Worm (Caenorhabditis elegans) whole organism, late embryonic: ENCODE measurements around the gene K12H4.3.
A peak's percentile ranks its signal among the peaks of the same experiment; 100 is the strongest.

Experiments used
- C38D4.7 ChIP-seq: fragments of 200-800 bp; sonication (Bioruptor generic); optimal IDR thresholded peaks from 2 replicates; lab custom pipeline; 2018; ENCODE audit warnings: mild to moderate bottlenecking, missing genetic modification characterization, moderate library complexity, missing compliant biosample characterization
- F13H6.1 ChIP-seq: sonication (generic microtip); optimal IDR thresholded peaks from 2 replicates; lab custom pipeline; 2016; ENCODE audit warnings: missing genetic modification characterization, missing compliant biosample characterization
- K09A11.1 ChIP-seq: sonication (generic microtip); optimal IDR thresholded peaks from 2 replicates; lab custom pipeline; 2017; ENCODE audit warnings: antibody characterized with exemption, mild to moderate bottlenecking, missing genetic modification characterization, missing compliant biosample characterization; ENCODE audit not compliant: insufficient read depth
- T23F11.4 ChIP-seq: fragments of 200-800 bp; sonication (Bioruptor generic); optimal IDR thresholded peaks from 2 replicates; lab custom pipeline; 2018; ENCODE audit warnings: mild to moderate bottlenecking, missing genetic modification characterization, missing compliant biosample characterization
- ahr-1 ChIP-seq: sonication (generic microtip); optimal IDR thresholded peaks from 2 replicates; lab custom pipeline; 2016; ENCODE audit warnings: missing genetic modification characterization, missing compliant biosample characterization
- ceh-14 ChIP-seq: sonication (generic microtip); optimal IDR thresholded peaks from 2 replicates; lab custom pipeline; 2016; ENCODE audit warnings: missing genotype, missing genetic modification characterization, missing compliant biosample characterization
- ceh-24 ChIP-seq: sonication (generic microtip); optimal IDR thresholded peaks from 2 replicates; lab custom pipeline; 2016; ENCODE audit warnings: mild to moderate bottlenecking, missing genetic modification characterization, missing compliant biosample characterization
- ceh-34 ChIP-seq: sonication (generic microtip); optimal IDR thresholded peaks from 2 replicates; lab custom pipeline; 2016; ENCODE audit warnings: mild to moderate bottlenecking, missing genetic modification characterization, missing compliant biosample characterization
- ceh-45 ChIP-seq: fragments of 200-800 bp; sonication (Bioruptor generic); IDR thresholded peaks from 2 replicates; pipeline ENCODE4 v1.3.6; 2022; ENCODE audit warnings: missing genetic modification reagents, missing genetic modification characterization, missing compliant biosample characterization
- ceh-48 ChIP-seq: sonication (generic microtip); optimal IDR thresholded peaks from 2 replicates; lab custom pipeline; 2016; ENCODE audit warnings: missing genetic modification characterization, inconsistent platforms, missing compliant biosample characterization
- ceh-6 ChIP-seq: fragments of 200-800 bp; sonication (Bioruptor generic); optimal IDR thresholded peaks from 2 replicates; lab custom pipeline; 2018; ENCODE audit warnings: mild to moderate bottlenecking, missing genetic modification characterization, missing compliant biosample characterization
- dmd-4 ChIP-seq: sonication (generic microtip); optimal IDR thresholded peaks from 2 replicates; lab custom pipeline; 2016; ENCODE audit warnings: borderline replicate concordance, missing genetic modification characterization, missing compliant biosample characterization
- elt-2 ChIP-seq: sonication (generic microtip); optimal IDR thresholded peaks from 2 replicates; lab custom pipeline; 2016; ENCODE audit warnings: missing genetic modification reagents, missing genetic modification characterization, missing compliant biosample characterization
- elt-4 ChIP-seq: sonication (generic microtip); optimal IDR thresholded peaks from 2 replicates; lab custom pipeline; 2016; ENCODE audit warnings: missing genetic modification characterization, missing compliant biosample characterization
- ets-4 ChIP-seq: sonication (generic microtip); optimal IDR thresholded peaks from 2 replicates; lab custom pipeline; 2016; ENCODE audit warnings: missing genetic modification characterization, missing compliant biosample characterization
- eyg-1 ChIP-seq: sonication (generic microtip); optimal IDR thresholded peaks from 2 replicates; lab custom pipeline; 2016; ENCODE audit warnings: missing genotype, missing genetic modification characterization, missing compliant biosample characterization
- fax-1 ChIP-seq: sonication (generic microtip); optimal IDR thresholded peaks from 2 replicates; lab custom pipeline; 2016; ENCODE audit warnings: missing genotype, missing genetic modification characterization, missing compliant biosample characterization
- fkh-6 ChIP-seq: sonication (generic microtip); optimal IDR thresholded peaks from 2 replicates; lab custom pipeline; 2016; ENCODE audit warnings: missing genetic modification characterization, missing compliant biosample characterization
- hlh-15 ChIP-seq: sonication (generic microtip); optimal IDR thresholded peaks from 2 replicates; lab custom pipeline; 2016; ENCODE audit warnings: missing genetic modification characterization, missing compliant biosample characterization
- lin-11 ChIP-seq: fragments of 200-800 bp; sonication (Bioruptor generic); optimal IDR thresholded peaks from 2 replicates; lab custom pipeline; 2018; ENCODE audit warnings: mild to moderate bottlenecking, missing genetic modification characterization, missing compliant biosample characterization
- nfya-1 ChIP-seq: sonication (generic microtip); optimal IDR thresholded peaks from 2 replicates; lab custom pipeline; 2017; ENCODE audit warnings: missing genetic modification characterization, mild to moderate bottlenecking, missing compliant biosample characterization, antibody characterized with exemption, moderate library complexity
- npax-4 ChIP-seq: sonication (generic microtip); optimal IDR thresholded peaks from 2 replicates; lab custom pipeline; 2016; ENCODE audit warnings: missing genetic modification characterization, missing compliant biosample characterization
- pax-1 ChIP-seq: fragments of 150-350 bp; optimal IDR thresholded peaks from 2 replicates; lab custom pipeline; 2014; ENCODE audit warnings: missing biosample characterization, missing genetic modification characterization
- pros-1 ChIP-seq: fragments of 150-350 bp; optimal IDR thresholded peaks from 2 replicates; lab custom pipeline; 2014; ENCODE audit warnings: missing biosample characterization, missing genetic modification reagents, missing genetic modification characterization
- sox-2 ChIP-seq: fragments of 200-800 bp; sonication (Bioruptor generic); IDR thresholded peaks from 2 replicates; pipeline ENCODE4 v1.3.6; 2022; ENCODE audit warnings: missing genetic modification reagents, missing genetic modification characterization, missing compliant biosample characterization
- syd-9 ChIP-seq: sonication (generic microtip); optimal IDR thresholded peaks from 2 replicates; lab custom pipeline; 2016; ENCODE audit warnings: mild to moderate bottlenecking, missing genetic modification characterization, moderate library complexity, missing compliant biosample characterization
- tbx-7 ChIP-seq: sonication (generic microtip); optimal IDR thresholded peaks from 2 replicates; lab custom pipeline; 2016; ENCODE audit warnings: missing genotype, missing genetic modification characterization, missing compliant biosample characterization
- ttx-3 ChIP-seq: sonication (generic microtip); optimal IDR thresholded peaks from 2 replicates; lab custom pipeline; 2016; ENCODE audit warnings: missing genetic modification reagents, missing genetic modification characterization, missing compliant biosample characterization
- unc-42 ChIP-seq: sonication (generic microtip); optimal IDR thresholded peaks from 2 replicates; lab custom pipeline; 2016; ENCODE audit warnings: missing genotype, missing genetic modification characterization, missing compliant biosample characterization
- unc-86 ChIP-seq: sonication (generic microtip); optimal IDR thresholded peaks from 2 replicates; lab custom pipeline; 2016; ENCODE audit warnings: missing genetic modification characterization, missing compliant biosample characterization
- zip-5 ChIP-seq: sonication (generic microtip); optimal IDR thresholded peaks from 2 replicates; lab custom pipeline; 2016; ENCODE audit warnings: missing genetic modification characterization, missing compliant biosample characterization

The K12H4.3 gene

DNA sequence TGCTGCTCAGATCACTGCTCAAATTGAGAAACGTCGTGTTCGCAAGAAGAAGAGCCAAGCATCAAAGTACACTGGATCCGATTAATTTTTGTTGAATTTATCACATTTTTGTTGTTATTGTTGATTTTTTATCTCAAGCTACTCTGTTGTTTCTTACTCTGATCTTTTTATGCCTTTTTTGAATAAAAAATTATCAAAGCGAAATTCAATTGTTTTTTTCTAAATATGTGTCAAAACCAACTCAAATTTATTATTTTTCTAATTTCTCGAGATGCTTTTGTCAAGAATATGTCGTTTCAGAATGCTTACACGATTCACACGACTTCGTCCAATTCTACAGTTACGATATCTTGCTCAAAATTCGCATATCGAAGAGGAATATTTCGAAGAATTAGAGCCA, 1.6 kb downstream of the K12H4.3 start, which contains the start of gene K12H4.2:
TSS of gene K12H4.2 (plus strand) at position 301 of the 400 bp plus-strand sequence.
- TF ChIP-seq C38D4.7 (GFP tag; lab: Kevin White, UChicago), result no peak
- no peak for TF ChIP-seq npax-4 (tag; lab: Kevin White, UChicago)
- no peak for TF ChIP-seq dmd-4 (tag; lab: Kevin White, UChicago)
- TF ChIP-seq ahr-1 (tag; lab: Kevin White, UChicago), result no peak
- TF ChIP-seq ttx-3 (tag; lab: Kevin White, UChicago), result no peak

- TF ChIP-seq tbx-7 (tag; lab: Kevin White, UChicago) (no peak), K09A11.1 (tag; lab: Kevin White, UChicago) (no peak), pros-1 (tag; lab: Kevin White, UChicago) (no peak), elt-2 (tag; lab: Kevin White, UChicago) (peak; percentile 33), T23F11.4 (no peak), lin-11 (tag; lab: Kevin White, UChicago) (no peak), pax-1 (no peak), ceh-24 (tag; lab: Kevin White, UChicago) (no peak)
- TF ChIP-seq, all 69 proteins: peak for 1
These were observed 5.1 kb downstream of the K12H4.3 start, which contains the start of gene K12H4.7 for ce11 chrIII:8050944-8051343. Gene K12H4.7 (minus strand): TSS chrIII:8051081.

- TF ChIP-seq ceh-45 (GFP tag; lab: Robert Waterston, UW) (no peak), C38D4.7 (GFP tag; lab: Kevin White, UChicago) (no peak), unc-86 (tag; lab: Kevin White, UChicago) (no peak), fax-1 (tag; lab: Kevin White, UChicago) (no peak), unc-42 (tag; lab: Kevin White, UChicago) (no peak), ceh-6 (GFP tag; lab: Kevin White, UChicago) (no peak), hlh-15 (tag; lab: Kevin White, UChicago) (no peak), pax-1 (no peak), ceh-34 (tag; lab: Kevin White, UChicago) (no peak), ceh-14 (tag; lab: Kevin White, UChicago) (no peak), tbx-7 (tag; lab: Kevin White, UChicago) (no peak)
These were observed 6.0 kb downstream of the K12H4.3 start for ce11 chrIII:8051838-8052237.

DNA sequence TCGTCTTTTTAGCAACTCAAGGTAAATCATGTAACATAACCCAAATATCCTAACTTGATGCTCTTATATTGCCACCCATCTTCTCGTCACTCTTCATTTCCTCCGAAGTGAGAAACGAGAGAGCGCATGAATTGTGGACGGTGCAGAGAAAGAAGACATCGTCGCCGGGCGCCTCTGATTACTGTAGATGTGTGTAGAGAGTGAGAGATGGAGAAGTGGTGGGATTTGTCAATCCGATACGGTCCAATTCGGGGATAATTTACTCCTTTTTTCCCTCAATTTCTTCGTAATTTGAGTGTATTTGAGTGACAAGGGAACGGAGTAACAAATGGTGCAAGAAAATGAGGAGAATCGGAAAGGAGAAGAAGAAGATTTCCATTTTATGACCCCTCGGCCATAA, 15.3 kb downstream of the K12H4.3 start:
- no peak for TF ChIP-seq elt-4 (tag; lab: Kevin White, UChicago)
- no peak for TF ChIP-seq pros-1 (tag; lab: Kevin White, UChicago)
- TF ChIP-seq F13H6.1 (tag; lab: Kevin White, UChicago), result no peak
- no peak for TF ChIP-seq sox-2 (GFP tag; lab: Robert Waterston, UW)
- no peak for TF ChIP-seq zip-5 (tag; lab: Kevin White, UChicago)
- TF ChIP-seq ets-4, result no peak

DNA sequence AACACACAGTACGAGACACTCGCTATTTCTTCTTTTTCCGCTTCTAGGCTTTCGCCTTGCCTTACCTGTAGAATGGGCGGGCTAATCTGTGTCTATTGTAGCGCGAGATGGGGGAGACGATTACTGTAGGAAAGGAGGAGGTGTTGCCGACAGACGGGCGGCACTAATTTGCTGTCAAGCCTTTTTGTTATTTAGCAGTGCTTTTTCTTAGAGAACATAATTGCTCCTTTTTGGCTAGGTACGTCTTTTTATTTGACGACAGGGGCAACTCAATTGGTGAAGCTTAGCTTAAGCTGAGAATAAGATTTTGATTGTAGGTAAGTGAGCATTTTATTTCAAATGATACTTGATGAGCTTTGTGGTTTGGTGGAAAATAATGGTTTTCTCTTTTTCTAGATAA, 17.8 kb downstream of the K12H4.3 start:
- no peak for TF ChIP-seq dmd-4 (tag; lab: Kevin White, UChicago)
- TF ChIP-seq fkh-6 (tag; lab: Kevin White, UChicago), result no peak
- no peak for TF ChIP-seq syd-9 (tag; lab: Kevin White, UChicago)
- TF ChIP-seq npax-4 (tag; lab: Kevin White, UChicago), result no peak

- TF ChIP-seq ceh-48 (tag; lab: Kevin White, UChicago), result no peak
- peak; percentile 90 for TF ChIP-seq nfya-1
- TF ChIP-seq hlh-15 (tag; lab: Kevin White, UChicago), result no peak
- no peak for TF ChIP-seq eyg-1 (tag; lab: Kevin White, UChicago)
- TF ChIP-seq lin-11 (tag; lab: Kevin White, UChicago), result no peak
These were observed 19.3 kb downstream of the K12H4.3 start for ce11 chrIII:8065101-8065500.
